Worm (Caenorhabditis elegans) whole organism, midembryonic: ENCODE data around the gene sgn-1.
A peak's percentile ranks its signal among the peaks of the same experiment; 100 is the strongest.

ENCODE experiments used
- T22C8.4 ChIP-seq: fragments of 200-800 bp; sonication (Bioruptor generic); IDR thresholded peaks from 2 replicates; pipeline ENCODE4 v1.3.6; 2022; ENCODE audit warnings: missing genetic modification characterization, missing compliant biosample characterization
- cog-1 ChIP-seq: sonication (generic microtip); optimal IDR thresholded peaks from 2 replicates; lab custom pipeline; 2016; ENCODE audit warnings: missing genetic modification characterization, missing compliant biosample characterization
- flt-1 ChIP-seq: fragments of 200-800 bp; sonication (Bioruptor generic); IDR thresholded peaks from 2 replicates; pipeline ENCODE4 v1.3.6; 2022; ENCODE audit warnings: missing genetic modification characterization, missing compliant biosample characterization
- klf-2 ChIP-seq: fragments of 200-800 bp; sonication (Bioruptor generic); conservative IDR thresholded peaks from 2 replicates; pipeline ENCODE4 v1.3.6; 2022; ENCODE audit warnings: missing genetic modification reagents, missing genetic modification characterization, missing compliant biosample characterization
- med-1 ChIP-seq: sonication (generic microtip); optimal IDR thresholded peaks from 2 replicates; lab custom pipeline; 2017; ENCODE audit warnings: missing genetic modification characterization, mild to moderate bottlenecking, missing compliant biosample characterization, antibody characterized with exemption, missing genetic modification reagents; ENCODE audit not compliant: insufficient read depth
- ref-1 ChIP-seq: fragments of 200-800 bp; sonication (Bioruptor generic); conservative IDR thresholded peaks from 2 replicates; pipeline ENCODE4 v1.3.6; 2022; ENCODE audit warnings: missing genetic modification reagents, missing genetic modification characterization, missing compliant biosample characterization
- tab-1 ChIP-seq: fragments of 200-800 bp; sonication (Bioruptor generic); IDR thresholded peaks from 2 replicates; pipeline ENCODE4 v1.3.6; 2022; ENCODE audit warnings: missing genetic modification characterization, missing compliant biosample characterization
- ztf-23 ChIP-seq: fragments of 200-800 bp; sonication (Bioruptor generic); IDR thresholded peaks from 2 replicates; pipeline ENCODE4 v1.3.6; 2022; ENCODE audit warnings: missing genetic modification reagents, missing genetic modification characterization, missing compliant biosample characterization
- ztf-29 ChIP-seq: fragments of 200-800 bp; sonication (Bioruptor generic); IDR thresholded peaks from 2 replicates; pipeline ENCODE4 v1.3.6; 2022; ENCODE audit warnings: missing genetic modification reagents, missing genetic modification characterization, missing compliant biosample characterization

The sgn-1 gene

DNA sequence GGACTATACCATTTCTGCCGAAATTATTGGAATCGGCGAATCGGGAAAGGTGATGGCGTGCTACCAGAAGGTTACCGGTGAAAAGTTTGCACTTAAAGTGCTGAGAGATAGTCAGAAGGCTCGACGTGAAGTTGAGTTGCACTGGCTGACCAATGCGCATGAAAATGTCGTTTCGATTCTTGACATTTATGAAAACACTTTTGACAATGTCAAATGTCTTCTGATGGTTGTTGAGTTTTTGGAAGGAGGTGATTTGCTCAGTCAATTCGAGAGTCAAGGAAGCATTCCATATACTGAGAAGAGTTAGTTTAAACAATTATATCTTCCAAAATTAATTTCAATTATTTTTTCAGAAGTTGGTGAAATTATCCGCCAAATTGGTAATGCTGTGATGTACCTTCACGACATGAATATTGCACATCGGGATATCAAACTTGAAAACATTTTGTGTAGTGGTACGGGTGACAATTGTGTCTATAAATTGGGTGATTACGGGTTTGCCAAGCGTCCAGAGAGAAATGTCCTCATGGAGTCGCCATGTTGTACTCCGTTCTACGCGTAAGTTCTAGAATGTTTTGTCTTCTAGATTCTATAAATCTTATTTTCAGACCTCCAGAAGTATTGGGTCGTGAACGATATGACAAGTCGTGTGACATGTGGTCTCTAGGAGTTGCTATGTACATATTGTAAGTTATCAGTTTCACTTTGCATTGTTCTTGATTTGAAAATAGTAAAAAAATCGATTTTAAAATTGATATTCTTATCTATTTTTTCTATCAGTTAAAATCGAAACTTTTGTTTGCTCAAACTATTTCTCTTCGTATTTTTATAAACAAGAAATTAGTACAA, 37.8 kb downstream of the sgn-1 start:
- TF ChIP-seq flt-1 (GFP tag; lab: Robert Waterston, UW) (no peak), cog-1 (tag; lab: Kevin White, UChicago) (no peak), ztf-29 (GFP tag; lab: Robert Waterston, UW) (no peak), med-1 (GFP tag; lab: Kevin White, UChicago) (no peak), tab-1 (no peak), ztf-23 (GFP tag; lab: Robert Waterston, UW) (no peak), klf-2 (GFP tag; lab: Robert Waterston, UW) (no peak), ref-1 (GFP tag; lab: Robert Waterston, UW) (no peak), T22C8.4 (GFP tag; lab: Robert Waterston, UW) (no peak)

- TF ChIP-seq T22C8.4 (GFP tag; lab: Robert Waterston, UW), result no peak
Observed at ce11 chrII:8744555-8745448, 38.7 kb downstream of the sgn-1 start.

DNA sequence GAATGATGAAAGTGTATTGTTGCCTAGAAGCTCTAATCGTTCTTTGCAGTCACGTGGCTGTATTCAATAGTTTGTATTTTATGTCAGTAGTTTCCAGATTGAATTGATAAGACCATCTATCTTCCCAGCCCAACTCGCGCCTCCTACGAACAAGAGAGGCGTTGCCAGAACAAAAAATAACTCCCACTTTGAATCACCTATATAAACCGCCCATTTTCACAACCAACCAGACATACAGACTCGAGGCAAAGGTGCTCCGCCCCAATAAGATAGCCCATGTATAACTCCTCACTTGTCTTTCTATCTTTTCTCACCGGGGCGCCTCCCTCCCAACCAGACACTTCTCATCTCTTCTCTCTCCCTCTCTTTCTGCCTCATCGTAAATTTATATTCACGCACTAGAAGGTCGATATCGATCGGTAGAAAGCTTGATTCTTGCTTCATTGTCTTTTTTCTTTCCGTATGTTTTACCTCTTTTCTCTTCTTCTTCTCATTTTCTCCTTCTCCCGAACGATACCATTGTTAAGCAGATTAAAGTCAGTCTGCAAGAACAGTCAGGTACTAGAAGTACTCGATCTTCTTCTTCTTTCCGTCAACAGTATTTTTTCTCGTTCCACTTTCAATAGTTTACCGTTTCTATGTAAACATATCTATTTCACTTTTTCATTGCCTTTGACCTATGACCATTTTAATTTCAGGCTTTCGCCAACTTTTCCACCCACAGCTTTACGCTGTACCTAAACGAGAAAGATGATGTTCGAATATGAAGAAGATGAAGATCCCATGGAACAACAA, 39.9 kb downstream of the sgn-1 start, which contains the start of gene mak-1:
mak-1 (plus strand) TSS at position 693 of the 795 bp plus-strand sequence.
- TF ChIP-seq klf-2 (GFP tag; lab: Robert Waterston, UW), result no peak
- TF ChIP-seq ztf-23 (GFP tag; lab: Robert Waterston, UW), result no peak
- TF ChIP-seq cog-1 (tag; lab: Kevin White, UChicago), result no peak
- 0 out of 2 replicates have a peak, but pooled peaks have one; percentile 22 for TF ChIP-seq T22C8.4 (GFP tag; lab: Robert Waterston, UW)
- TF ChIP-seq ref-1 (GFP tag; lab: Robert Waterston, UW), result no peak
- no peak for TF ChIP-seq med-1 (GFP tag; lab: Kevin White, UChicago)

DNA sequence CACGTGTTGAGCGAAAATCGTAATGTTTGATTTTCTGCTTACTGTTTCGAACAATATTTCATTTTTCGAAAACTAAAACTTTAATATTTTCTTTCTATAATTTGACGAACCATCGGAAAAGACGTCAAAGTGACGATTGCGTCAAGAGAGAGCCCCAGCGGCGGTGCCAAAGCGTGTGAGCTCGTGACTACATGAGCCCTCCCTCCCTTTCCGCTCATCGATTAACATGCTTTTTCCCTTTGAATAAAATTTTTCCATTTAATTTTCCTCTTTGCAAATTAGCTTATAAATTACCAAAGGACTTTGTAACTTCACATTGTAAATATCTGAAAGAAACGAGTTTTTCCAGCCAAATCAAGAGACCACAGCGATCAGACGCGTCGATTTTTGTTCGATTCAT, 40.5 kb downstream of the sgn-1 start:
- TF ChIP-seq tab-1, result no peak

ce11 chrII:8742006-8742847, 41.2 kb downstream of the sgn-1 start:
- TF ChIP-seq T22C8.4 (GFP tag; lab: Robert Waterston, UW) (no peak), cog-1 (tag; lab: Kevin White, UChicago) (no peak), ref-1 (GFP tag; lab: Robert Waterston, UW) (no peak), flt-1 (GFP tag; lab: Robert Waterston, UW) (no peak), klf-2 (GFP tag; lab: Robert Waterston, UW) (no peak), tab-1 (no peak), ztf-23 (GFP tag; lab: Robert Waterston, UW) (no peak), med-1 (GFP tag; lab: Kevin White, UChicago) (no peak), ztf-29 (GFP tag; lab: Robert Waterston, UW) (no peak)

ce11 chrII:8741277-8741676, 42.2 kb downstream of the sgn-1 start:
- TF ChIP-seq T22C8.4 (GFP tag; lab: Robert Waterston, UW) (no peak), ztf-29 (GFP tag; lab: Robert Waterston, UW) (no peak), ztf-23 (GFP tag; lab: Robert Waterston, UW) (no peak), flt-1 (GFP tag; lab: Robert Waterston, UW) (no peak), klf-2 (GFP tag; lab: Robert Waterston, UW) (no peak), cog-1 (tag; lab: Kevin White, UChicago) (no peak), tab-1 (no peak), ref-1 (GFP tag; lab: Robert Waterston, UW) (no peak), med-1 (GFP tag; lab: Kevin White, UChicago) (no peak)

DNA sequence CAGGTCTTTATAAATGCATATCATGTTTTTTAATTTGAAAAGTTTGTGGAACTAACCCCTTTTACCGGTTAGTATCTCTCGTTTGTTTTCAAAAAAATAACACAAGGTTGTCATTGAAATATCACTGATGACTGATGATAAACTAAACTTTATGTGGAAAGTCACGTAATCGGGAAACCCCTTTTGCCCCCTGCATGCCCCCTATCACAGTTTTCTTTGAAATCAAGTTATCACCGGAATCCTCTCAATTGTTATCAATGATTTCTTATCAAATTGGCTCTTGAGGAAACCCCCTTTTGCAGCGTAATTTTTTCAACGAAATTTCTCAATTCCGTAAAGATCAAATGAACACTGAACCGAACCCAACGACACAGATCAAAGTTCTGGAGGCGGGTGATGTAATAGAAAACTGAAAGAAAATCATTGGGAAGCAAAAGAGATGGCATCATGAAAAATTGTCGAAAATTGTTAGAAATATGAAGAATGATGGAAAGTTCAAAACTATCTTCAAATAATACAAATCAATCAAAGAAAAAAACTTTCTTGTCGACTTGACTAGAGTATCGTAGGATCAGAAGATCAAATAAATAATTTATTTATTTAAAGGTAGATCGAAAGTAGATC, 43.0 kb downstream of the sgn-1 start:
- TF ChIP-seq cog-1 (tag; lab: Kevin White, UChicago) (no peak), T22C8.4 (GFP tag; lab: Robert Waterston, UW) (no peak), ref-1 (GFP tag; lab: Robert Waterston, UW) (no peak), ztf-23 (GFP tag; lab: Robert Waterston, UW) (no peak), flt-1 (GFP tag; lab: Robert Waterston, UW) (no peak), ztf-29 (GFP tag; lab: Robert Waterston, UW) (no peak), klf-2 (GFP tag; lab: Robert Waterston, UW) (no peak), med-1 (GFP tag; lab: Kevin White, UChicago) (no peak), tab-1 (no peak)

DNA sequence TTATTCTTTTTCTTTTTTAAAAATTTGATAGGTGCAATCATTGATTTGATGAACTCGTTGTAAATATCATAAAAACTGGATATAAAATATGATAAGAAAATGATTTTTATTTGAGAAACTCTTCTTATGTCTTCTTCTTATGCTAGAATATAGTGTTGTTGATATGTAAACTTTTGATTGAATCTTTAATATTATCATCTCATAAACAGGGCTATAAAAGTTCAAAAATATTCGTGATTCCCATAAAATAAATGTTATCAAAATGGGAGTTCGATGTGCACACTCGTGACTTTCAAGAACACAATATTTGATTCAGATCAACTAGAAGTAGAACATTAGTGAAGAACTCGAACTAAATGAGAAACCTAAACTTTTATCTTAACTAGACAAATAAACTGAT, 44.5 kb downstream of the sgn-1 start:
- TF ChIP-seq ztf-29 (GFP tag; lab: Robert Waterston, UW), result no peak
- no peak for TF ChIP-seq cog-1 (tag; lab: Kevin White, UChicago)
- no peak for TF ChIP-seq ztf-23 (GFP tag; lab: Robert Waterston, UW)
- TF ChIP-seq flt-1 (GFP tag; lab: Robert Waterston, UW), result no peak
- TF ChIP-seq tab-1, result no peak
- no peak for TF ChIP-seq med-1 (GFP tag; lab: Kevin White, UChicago)
- TF ChIP-seq klf-2 (GFP tag; lab: Robert Waterston, UW), result no peak
- TF ChIP-seq ref-1 (GFP tag; lab: Robert Waterston, UW), result no peak
- no peak for TF ChIP-seq T22C8.4 (GFP tag; lab: Robert Waterston, UW)
